Worm (Caenorhabditis elegans): Measurements from ENCODE around the gene B0524.3.
A peak's percentile ranks its signal among the peaks of the same experiment; 100 is the strongest.

DNA sequence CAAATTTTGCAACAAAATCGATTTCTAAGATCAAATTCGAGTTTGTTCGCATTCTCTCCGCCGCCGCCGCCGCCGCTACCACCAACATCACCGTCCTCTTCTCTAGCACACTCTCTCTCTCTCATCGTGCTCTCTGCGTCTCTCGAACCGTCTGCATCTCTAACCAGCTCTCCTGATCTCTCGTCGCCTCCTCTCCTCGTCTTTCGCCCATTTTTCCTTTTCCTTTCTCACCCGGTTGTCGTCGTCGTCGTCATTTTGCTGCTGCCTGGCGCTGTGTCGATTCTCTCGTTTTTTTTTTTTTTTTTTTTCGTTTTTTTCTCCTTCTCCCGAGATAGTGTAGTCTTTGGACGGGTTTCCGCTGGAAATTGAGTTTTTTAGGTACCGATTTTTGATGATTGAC, 39.0 kb downstream of the B0524.3 start:
- TF ChIP-seq med-1 (GFP tag; optimal IDR thresholded peaks at IDR 0.05; ENCODE audit: insufficient read depth) = no peak
- no peak for TF ChIP-seq ztf-29 (GFP tag; IDR thresholded peaks at IDR 0.05)
- TF ChIP-seq ztf-23 (GFP tag; IDR thresholded peaks at IDR 0.05) = no peak
- TF ChIP-seq flt-1 (GFP tag; IDR thresholded peaks at IDR 0.05) = peak; percentile 64; the same call in 1 of the 2 replicates
- TF ChIP-seq cog-1 (tag; optimal IDR thresholded peaks at IDR 0.05) = peak; percentile 5
- TF ChIP-seq T22C8.4 (GFP tag; IDR thresholded peaks at IDR 0.05) = no peak
